Fruit fly (Drosophila melanogaster) whole organism, embryonic: ENCODE data around the gene CG14135.
A peak's percentile ranks its signal among the peaks of the same experiment; 100 is the strongest.

ENCODE experiments used
- B-H1 ChIP-seq: fragments of 200-800 bp; sonication (Bioruptor generic); IDR thresholded peaks from 3 replicates; pipeline ENCODE4 v1.3.6; 2022; ENCODE audit warnings: missing biosample characterization, missing genetic modification characterization
- B-H2 ChIP-seq: fragments of 200-800 bp; sonication (Bioruptor generic); optimal IDR thresholded peaks from 2 replicates; lab custom pipeline; 2018; ENCODE audit warnings: missing biosample characterization, mild to moderate bottlenecking, missing genetic modification characterization
- CG11247 ChIP-seq: fragments of 200-800 bp; sonication (Bioruptor generic); IDR thresholded peaks from 2 replicates; pipeline ENCODE4 v1.3.6; 2022; ENCODE audit warnings: missing biosample characterization, missing genetic modification characterization
- CG12104 ChIP-seq: fragments of 200-800 bp; sonication (Bioruptor generic); optimal IDR thresholded peaks from 3 replicates; lab custom pipeline; 2016; ENCODE audit warnings: missing biosample characterization, missing genetic modification characterization
- CG12744 ChIP-seq: fragments of 200-800 bp; sonication (Bioruptor generic); optimal IDR thresholded peaks from 2 replicates; lab custom pipeline; 2016; ENCODE audit warnings: missing biosample characterization, missing genetic modification characterization
- CG13123 ChIP-seq: fragments of 200-800 bp; sonication (Bioruptor generic); optimal IDR thresholded peaks from 2 replicates; lab custom pipeline; 2016; ENCODE audit warnings: missing biosample characterization, missing genetic modification characterization
- CG14014 ChIP-seq: fragments of 200-800 bp; sonication (Bioruptor generic); IDR thresholded peaks from 2 replicates; pipeline ENCODE4 v1.3.6; 2022; ENCODE audit warnings: missing biosample characterization, missing genetic modification characterization
- CG15269 ChIP-seq: fragments of 200-800 bp; sonication (Bioruptor generic); optimal IDR thresholded peaks from 2 replicates; lab custom pipeline; 2018; ENCODE audit warnings: missing biosample characterization, mild to moderate bottlenecking, missing genetic modification characterization, moderate library complexity
- CG15514 ChIP-seq: fragments of 200-800 bp; sonication (Bioruptor generic); optimal IDR thresholded peaks from 3 replicates; lab custom pipeline; 2017; ENCODE audit warnings: missing biosample characterization, missing genetic modification characterization, mild to moderate bottlenecking, moderate library complexity, missing genetic modification reagents
- CG2116 ChIP-seq: fragments of 200-800 bp; sonication (Bioruptor generic); optimal IDR thresholded peaks from 3 replicates; lab custom pipeline; 2018; ENCODE audit warnings: missing biosample characterization, mild to moderate bottlenecking, missing genetic modification characterization
- CG2199 ChIP-seq: fragments of 200-800 bp; sonication (Bioruptor generic); IDR thresholded peaks from 3 replicates; pipeline ENCODE4 v1.3.6; 2022; ENCODE audit warnings: missing biosample characterization, missing genetic modification characterization
- CG2678 ChIP-seq: fragments of 200-800 bp; sonication (Bioruptor generic); optimal IDR thresholded peaks from 3 replicates; lab custom pipeline; 2019; ENCODE audit warnings: missing biosample characterization, mild to moderate bottlenecking, missing genetic modification characterization, moderate library complexity
- CG2712 ChIP-seq: fragments of 200-800 bp; optimal IDR thresholded peaks from 3 replicates; lab custom pipeline; 2019; ENCODE audit warnings: missing biosample characterization, mild to moderate bottlenecking, missing genetic modification characterization, moderate library complexity
- CG30020 ChIP-seq: fragments of 200-800 bp; optimal IDR thresholded peaks from 2 replicates; lab custom pipeline; 2019; ENCODE audit warnings: missing biosample characterization, mild to moderate bottlenecking, missing genetic modification characterization, moderate library complexity
- CG3281 ChIP-seq: fragments of 200-800 bp; sonication (Bioruptor generic); optimal IDR thresholded peaks from 3 replicates; lab custom pipeline; 2017; ENCODE audit warnings: missing biosample characterization, mild to moderate bottlenecking, missing genetic modification characterization
- CG34376 ChIP-seq: fragments of 200-800 bp; sonication (Bioruptor generic); optimal IDR thresholded peaks from 2 replicates; lab custom pipeline; 2018; ENCODE audit warnings: missing biosample characterization, mild to moderate bottlenecking, missing genetic modification characterization
- CG4707 ChIP-seq: fragments of 200-800 bp; sonication (Bioruptor generic); optimal IDR thresholded peaks from 2 replicates; lab custom pipeline; 2018; ENCODE audit warnings: missing biosample characterization, mild to moderate bottlenecking, missing genetic modification characterization, moderate library complexity
- CG8359 ChIP-seq: fragments of 200-800 bp; sonication (Bioruptor generic); optimal IDR thresholded peaks from 2 replicates; lab custom pipeline; 2017; ENCODE audit warnings: missing biosample characterization, mild to moderate bottlenecking, missing genetic modification characterization, borderline replicate concordance
- Dbx ChIP-seq: fragments of 200-800 bp; sonication (Bioruptor generic); IDR thresholded peaks from 3 replicates; pipeline ENCODE4 v1.3.6; 2022; ENCODE audit warnings: missing biosample characterization, missing genetic modification characterization
- E2f2 ChIP-seq: fragments of 200-800 bp; sonication (Bioruptor generic); IDR thresholded peaks from 2 replicates; pipeline ENCODE4 v1.3.6; 2022; ENCODE audit warnings: missing biosample characterization, missing genetic modification characterization
- Ets65A ChIP-seq: fragments of 200-800 bp; sonication (Bioruptor generic); peaks from one replicate; lab custom pipeline; 2016; ENCODE audit warnings: missing biosample characterization, missing genetic modification characterization
- GATAe ChIP-seq: fragments of 200-800 bp; sonication (Bioruptor generic); conservative IDR thresholded peaks from 2 replicates; pipeline ENCODE4 v1.3.6; 2022; ENCODE audit warnings: missing biosample characterization, missing genetic modification characterization
- Lim3 ChIP-seq: fragments of 200-800 bp; sonication (Bioruptor generic); IDR thresholded peaks from 2 replicates; pipeline ENCODE4 v1.3.6; 2022; ENCODE audit warnings: missing biosample characterization, missing genetic modification characterization
- Oli ChIP-seq: fragments of 200-800 bp; sonication (Bioruptor generic); optimal IDR thresholded peaks from 2 replicates; lab custom pipeline; 2018; ENCODE audit warnings: missing biosample characterization, mild to moderate bottlenecking, missing genetic modification characterization, moderate library complexity
- Rx ChIP-seq: fragments of 200-800 bp; sonication (Bioruptor generic); IDR thresholded peaks from 2 replicates; pipeline ENCODE4 v1.3.6; 2022; ENCODE audit warnings: missing biosample characterization, missing genetic modification characterization
- Side ChIP-seq: fragments of 200-800 bp; sonication (Bioruptor generic); optimal IDR thresholded peaks from 2 replicates; lab custom pipeline; 2016; ENCODE audit warnings: missing biosample characterization, missing genetic modification characterization
- Six4 ChIP-seq: fragments of 200-800 bp; sonication (Bioruptor generic); optimal IDR thresholded peaks from 2 replicates; lab custom pipeline; 2016; ENCODE audit warnings: missing biosample characterization, missing genetic modification characterization
- Sox100B ChIP-seq: fragments of 200-800 bp; sonication (Bioruptor generic); optimal IDR thresholded peaks from 3 replicates; lab custom pipeline; 2018; ENCODE audit warnings: missing biosample characterization, mild to moderate bottlenecking, missing genetic modification characterization
- abd-A ChIP-seq: fragments of 200-800 bp; sonication (Bioruptor generic); optimal IDR thresholded peaks from 3 replicates; lab custom pipeline; 2019; ENCODE audit warnings: missing biosample characterization, mild to moderate bottlenecking, missing genetic modification characterization, moderate library complexity
- bsh ChIP-seq, 2 experiments: fragments of 200-800 bp; sonication (Bioruptor generic); optimal IDR thresholded peaks; 2 replicates each; lab custom pipeline; 2017 to 2018; ENCODE audit warnings: mild to moderate bottlenecking in 2 of 2, missing biosample characterization in 2 of 2, missing genetic modification characterization in 2 of 2, moderate library complexity in 1 of 2
- cas ChIP-seq: fragments of 200-800 bp; sonication (Bioruptor generic); IDR thresholded peaks from 2 replicates; pipeline ENCODE4 v1.3.6; 2022; ENCODE audit warnings: missing biosample characterization, missing genetic modification characterization
- dm ChIP-seq: fragments of 200-800 bp; sonication (Bioruptor generic); optimal IDR thresholded peaks from 3 replicates; lab custom pipeline; 2016; ENCODE audit warnings: missing biosample characterization, missing genetic modification characterization
- esg ChIP-seq: fragments of 200-800 bp; sonication (Bioruptor generic); conservative IDR thresholded peaks from 2 replicates; pipeline ENCODE4 v1.3.6; 2022; ENCODE audit warnings: missing biosample characterization, missing genetic modification characterization
- fd3F ChIP-seq: fragments of 200-800 bp; sonication (Bioruptor generic); optimal IDR thresholded peaks from 2 replicates; lab custom pipeline; 2018; ENCODE audit warnings: missing biosample characterization, mild to moderate bottlenecking, missing genetic modification characterization, moderate library complexity
- fu2 ChIP-seq: fragments of 200-800 bp; sonication (Bioruptor generic); optimal IDR thresholded peaks from 2 replicates; lab custom pipeline; 2016; ENCODE audit warnings: missing biosample characterization, missing genetic modification characterization
- gem ChIP-seq: fragments of 200-800 bp; sonication (Bioruptor generic); optimal IDR thresholded peaks from 2 replicates; lab custom pipeline; 2019; ENCODE audit warnings: missing biosample characterization, mild to moderate bottlenecking, missing genetic modification characterization, moderate library complexity
- lab ChIP-seq: fragments of 200-800 bp; sonication (Bioruptor generic); optimal IDR thresholded peaks from 3 replicates; lab custom pipeline; 2017; ENCODE audit warnings: missing biosample characterization, missing genetic modification characterization, mild to moderate bottlenecking, moderate library complexity, missing genetic modification reagents
- luna ChIP-seq: fragments of 200-800 bp; sonication (Bioruptor generic); optimal IDR thresholded peaks from 2 replicates; lab custom pipeline; 2016; ENCODE audit warnings: missing biosample characterization, missing genetic modification characterization
- mam ChIP-seq: fragments of 200-800 bp; sonication (Bioruptor generic); optimal IDR thresholded peaks from 3 replicates; lab custom pipeline; 2016; ENCODE audit warnings: missing biosample characterization, missing genetic modification characterization
- nom ChIP-seq: fragments of 200-800 bp; sonication (Bioruptor generic); optimal IDR thresholded peaks from 2 replicates; lab custom pipeline; 2017; ENCODE audit warnings: missing biosample characterization, missing genetic modification characterization, mild to moderate bottlenecking, moderate library complexity, missing genetic modification reagents
- otp ChIP-seq: fragments of 200-800 bp; sonication (Bioruptor generic); IDR thresholded peaks from 3 replicates; pipeline ENCODE4, ENCODE4 v1.3.6; 2022; ENCODE audit warnings: missing biosample characterization, missing genetic modification characterization
- pb ChIP-seq: fragments of 200-800 bp; sonication (Bioruptor generic); optimal IDR thresholded peaks from 3 replicates; lab custom pipeline; 2016; ENCODE audit warnings: missing biosample characterization, missing genetic modification characterization
- pzg ChIP-seq: fragments of 200-800 bp; sonication (Bioruptor generic); optimal IDR thresholded peaks from 3 replicates; lab custom pipeline; 2018; ENCODE audit warnings: missing biosample characterization, mild to moderate bottlenecking, missing genetic modification characterization, moderate library complexity
- sens-2 ChIP-seq: fragments of 200-800 bp; sonication (Bioruptor generic); IDR thresholded peaks from 2 replicates; pipeline ENCODE4 v1.3.6; 2022; ENCODE audit warnings: missing biosample characterization, missing genetic modification characterization
- seq ChIP-seq: fragments of 200-800 bp; sonication (Bioruptor generic); IDR thresholded peaks from 2 replicates; pipeline ENCODE4 v1.3.6; 2022; ENCODE audit warnings: missing biosample characterization, missing genetic modification characterization
- sima ChIP-seq: fragments of 200-800 bp; sonication (Bioruptor generic); optimal IDR thresholded peaks from 2 replicates; lab custom pipeline; 2016; ENCODE audit warnings: missing biosample characterization, missing genetic modification characterization
- sob ChIP-seq: fragments of 200-800 bp; sonication (Bioruptor generic); IDR thresholded peaks from 2 replicates; pipeline ENCODE4 v1.3.6; 2022; ENCODE audit warnings: missing biosample characterization, missing genetic modification characterization
- tin ChIP-seq: fragments of 200-800 bp; sonication (Bioruptor generic); optimal IDR thresholded peaks from 3 replicates; lab custom pipeline; 2016; ENCODE audit warnings: missing biosample characterization, missing genetic modification characterization
- zen2 ChIP-seq: fragments of 200-800 bp; sonication (Bioruptor generic); IDR thresholded peaks from 3 replicates; pipeline ENCODE4 v1.3.6; 2022; ENCODE audit warnings: missing biosample characterization, missing genetic modification characterization; ENCODE audit not compliant: partially characterized antibody

The CG14135 gene

dm6 chr3L:11696294-11697116 is 5.1 kb downstream of the CG14135 start, which contains the start of gene Dph1 (continued):
- TF ChIP-seq CG34376 (GFP tag; lab: Kevin White, UChicago): peak; percentile 77
- peak; percentile 69 for TF ChIP-seq CG11247
- TF ChIP-seq CG2678 (tag; lab: Kevin White, UChicago): peak; percentile 85
- peak; percentile 79; the same call in 2 of the 3 replicates for TF ChIP-seq otp (GFP tag; lab: Robert Waterston, UW)
- TF ChIP-seq Oli: peak; percentile 86
- peak; percentile 42 for TF ChIP-seq CG12744 (GFP tag; lab: Kevin White, UChicago)
- no peak for TF ChIP-seq Lim3 (GFP tag; lab: Robert Waterston, UW)
- peak; percentile 62 for TF ChIP-seq fd3F (GFP tag; lab: Kevin White, UChicago)
- peak; percentile 2 for TF ChIP-seq sima (GFP tag; lab: Kevin White, UChicago)
- TF ChIP-seq Rx: peak; percentile 84
- TF ChIP-seq Side (GFP tag; lab: Kevin White, UChicago): peak; percentile 87
- TF ChIP-seq sob: peak; percentile 57
- peak; percentile 92 for TF ChIP-seq Six4 (GFP tag; lab: Kevin White, UChicago)
- peak; percentile 97 for TF ChIP-seq Ets65A (GFP tag; lab: Kevin White, UChicago)
- TF ChIP-seq CG2116 (GFP tag; lab: Kevin White, UChicago): peak; percentile 49
- peak; percentile 55 for TF ChIP-seq fu2 (GFP tag; lab: Kevin White, UChicago)
- TF ChIP-seq CG13123 (GFP tag; lab: Kevin White, UChicago): peak; percentile 16
- peak; percentile 79 for TF ChIP-seq CG3281 (GFP tag; lab: Kevin White, UChicago)
- TF ChIP-seq E2f2 (GFP tag; lab: Robert Waterston, UW): peak; percentile 91
- TF ChIP-seq dm (GFP tag; lab: Kevin White, UChicago): peak; percentile 88
- peak; percentile 62 for TF ChIP-seq Sox100B (GFP tag; lab: Kevin White, UChicago)
- peak; percentile 89 for TF ChIP-seq CG2712
- TF ChIP-seq Dbx (GFP tag; lab: Robert Waterston, UW): peak; percentile 48; the same call in 1 of the 3 replicates
- TF ChIP-seq sens-2 (GFP tag; lab: Robert Waterston, UW): no peak; the same call in 1 of the 2 replicates
- peak; percentile 65 for TF ChIP-seq CG8359 (GFP tag; lab: Kevin White, UChicago)
- TF ChIP-seq cas (GFP tag; lab: Robert Waterston, UW): peak; percentile 66
- no peak for TF ChIP-seq GATAe (GFP tag; lab: Robert Waterston, UW)
- TF ChIP-seq esg: peak; percentile 82
- TF ChIP-seq abd-A (tag; lab: Kevin White, UChicago): peak; percentile 30
- TF ChIP-seq zen2 (GFP tag; lab: Robert Waterston, UW): no peak
- peak; percentile 76; the same call in 2 of the 3 replicates for TF ChIP-seq CG2199 (GFP tag; lab: Robert Waterston, UW)
- TF ChIP-seq luna (GFP tag; lab: Kevin White, UChicago): peak; percentile 64
- TF ChIP-seq B-H2: peak; percentile 66
- peak; percentile 78 for TF ChIP-seq B-H1 (GFP tag; lab: Robert Waterston, UW)
- TF ChIP-seq nom: peak; percentile 85
- TF ChIP-seq pzg (GFP tag; lab: Kevin White, UChicago): peak; percentile 86
- peak; percentile 100 for TF ChIP-seq CG15514 (GFP tag; lab: Kevin White, UChicago)
- TF ChIP-seq seq (GFP tag; lab: Robert Waterston, UW): peak; percentile 80
- TF ChIP-seq CG30020: peak; percentile 22
- peak; percentile 60 for TF ChIP-seq CG4707 (GFP tag; lab: Kevin White, UChicago)
- TF ChIP-seq gem (tag; lab: Kevin White, UChicago): peak; percentile 87
- TF ChIP-seq mam (GFP tag; lab: Kevin White, UChicago): peak; percentile 80
- peak; percentile 79 to 89 for TF ChIP-seq bsh (GFP tag; optimal IDR thresholded peaks at IDR 0.05; lab: Kevin White, UChicago)
- TF ChIP-seq CG15269: peak; percentile 84
- peak; percentile 80 for TF ChIP-seq CG12104
- peak; percentile 88 for TF ChIP-seq lab (GFP tag; lab: Kevin White, UChicago)
- peak; percentile 79 for TF ChIP-seq CG14014 (GFP tag; lab: Robert Waterston, UW)
- TF ChIP-seq pb (GFP tag; lab: Kevin White, UChicago): peak; percentile 85
- TF ChIP-seq tin (GFP tag; lab: Kevin White, UChicago): peak; percentile 83
